Worm (Caenorhabditis elegans) whole organism, L4 larva: ENCODE data around the gene ddo-2.

Experiments
- F44E2.7 ChIP-seq: fragments of 200-800 bp; sonication (Bioruptor generic); IDR thresholded peaks from 2 replicates; pipeline ENCODE4 v2.1.2; 2022; ENCODE audit warnings: missing genetic modification characterization, missing compliant biosample characterization
- ama-1 ChIP-seq: fragments of 150-350 bp; optimal IDR thresholded peaks from 2 replicates; lab custom pipeline; 2014; ENCODE audit warnings: inconsistent platforms, mixed read lengths
- ceh-28 ChIP-seq: fragments of 150-350 bp; optimal IDR thresholded peaks from 2 replicates; lab custom pipeline; 2014; ENCODE audit warnings: missing biosample characterization, missing genetic modification reagents, missing genetic modification characterization
- ceh-82 ChIP-seq: sonication (generic microtip); optimal IDR thresholded peaks from 2 replicates; lab custom pipeline; 2017; ENCODE audit warnings: missing biosample characterization, missing genetic modification characterization
- dpl-1 ChIP-seq: fragments of 150-350 bp; optimal IDR thresholded peaks from 2 replicates; lab custom pipeline; 2014; ENCODE audit warnings: missing biosample characterization, missing genetic modification reagents, missing genetic modification characterization
- fkh-10 ChIP-seq: fragments of 150-350 bp; optimal IDR thresholded peaks from 2 replicates; lab custom pipeline; 2014; ENCODE audit warnings: missing biosample characterization, missing genetic modification reagents, missing genetic modification characterization
- hlh-30 ChIP-seq: sonication (generic microtip); optimal IDR thresholded peaks from 2 replicates; lab custom pipeline; 2017; ENCODE audit warnings: antibody characterized with exemption, mild to moderate bottlenecking, missing genetic modification characterization, missing compliant biosample characterization; ENCODE audit not compliant: insufficient read depth
- hmg-1.1 ChIP-seq: fragments of 200-800 bp; sonication (Bioruptor generic); IDR thresholded peaks from 2 replicates; pipeline ENCODE4 v1.3.6; 2022; ENCODE audit warnings: missing genetic modification reagents, missing genetic modification characterization, missing compliant biosample characterization
- mes-2 ChIP-seq: sonication (generic microtip); optimal IDR thresholded peaks from 2 replicates; lab custom pipeline; 2016; ENCODE audit warnings: missing genotype, mild to moderate bottlenecking, missing genetic modification characterization, missing compliant biosample characterization; ENCODE audit not compliant: poor library complexity, severe bottlenecking
- nhr-77 ChIP-seq: fragments of 150-350 bp; optimal IDR thresholded peaks from 2 replicates; lab custom pipeline; 2014; ENCODE audit warnings: missing biosample characterization, missing genetic modification characterization
- ztf-11 ChIP-seq: fragments of 150-350 bp; optimal IDR thresholded peaks from 2 replicates; lab custom pipeline; 2014; ENCODE audit warnings: missing biosample characterization, missing genetic modification characterization

DNA sequence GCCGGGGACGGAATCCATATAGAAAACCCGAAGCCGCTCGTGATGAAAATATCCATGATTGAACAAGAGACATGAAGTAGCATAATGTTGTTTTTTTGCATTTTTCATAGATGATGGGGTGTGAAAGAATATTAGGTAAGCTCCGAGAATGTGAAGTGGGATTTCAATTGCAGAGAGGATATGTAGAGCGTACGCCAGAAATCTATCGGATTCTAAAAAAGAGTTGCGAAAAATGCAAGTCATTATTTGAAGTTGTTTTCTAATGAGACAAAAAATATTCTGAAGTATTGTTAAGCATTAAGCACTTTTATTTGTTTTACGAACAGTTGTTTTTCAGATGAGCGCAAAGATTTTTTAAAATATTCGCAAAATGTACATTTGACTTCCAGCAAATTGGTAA lies 11.2 kb downstream of the ddo-2 start, which contains the start of gene F18E3.10:
- TF ChIP-seq ztf-11, result no peak
- no peak for TF ChIP-seq F44E2.7 (GFP tag; lab: Robert Waterston, UW)
- TF ChIP-seq ceh-28 (tag; lab: Kevin White, UChicago), result no peak
- TF ChIP-seq fkh-10 (GFP tag; lab: Kevin White, UChicago), result no peak
- no peak for TF ChIP-seq nhr-77 (tag; lab: Kevin White, UChicago)
- TF ChIP-seq ceh-82 (tag; lab: Kevin White, UChicago), result no peak
- TF ChIP-seq dpl-1 (GFP tag; lab: Kevin White, UChicago), result no peak
- TF ChIP-seq hlh-30 (tag; lab: Kevin White, UChicago), result no peak
- TF ChIP-seq mes-2 (tag; lab: Kevin White, UChicago), result no peak
- no peak for TF ChIP-seq hmg-1.1
- TF ChIP-seq ama-1 (lab: Kevin White, UChicago), result no peak
